Worm (Caenorhabditis elegans): ENCODE measurements around the gene cisd-1.

The cisd-1 gene

ce11 chrII:11495806-11496205 is 26.4 kb upstream of the cisd-1 start:
- TF ChIP-seq irx-1 (tag; optimal IDR thresholded peaks at IDR 0.05) (no peak), zag-1 (tag; optimal IDR thresholded peaks at IDR 0.05) (no peak), C04F5.9 (tag; optimal IDR thresholded peaks at IDR 0.05) (no peak), sox-4 (tag; optimal IDR thresholded peaks at IDR 0.05) (no peak), efl-1 (optimal IDR thresholded peaks at IDR 0.05) (no peak), efl-1 (GFP tag; optimal IDR thresholded peaks at IDR 0.05 in 1 of 2) (peak in 1 of 2 experiments; percentile 93)

- TF ChIP-seq nhr-47 (tag; optimal IDR thresholded peaks at IDR 0.05) (peak; percentile 32), zip-4 (GFP tag; optimal IDR thresholded peaks at IDR 0.05) (peak; percentile 32), fos-1 (tag; optimal IDR thresholded peaks at IDR 0.05) (no peak), mep-1 (tag; optimal IDR thresholded peaks at IDR 0.05) (peak; percentile 29), nhr-71 (tag; optimal IDR thresholded peaks at IDR 0.05) (peak; percentile 27), pax-3 (tag; optimal IDR thresholded peaks at IDR 0.05) (no peak), F16B12.6 (tag; optimal IDR thresholded peaks at IDR 0.05) (peak; percentile 81), C16A3.4 (tag; optimal IDR thresholded peaks at IDR 0.05) (peak; percentile 16), nhr-77 (tag; optimal IDR thresholded peaks at IDR 0.05) (no peak), ces-1 (GFP tag; optimal IDR thresholded peaks at IDR 0.05) (no peak), snu-23 (GFP tag; optimal IDR thresholded peaks at IDR 0.05) (peak; percentile 45), pag-3 (tag; optimal IDR thresholded peaks at IDR 0.05; ENCODE audit: borderline replicate concordance, insufficient read depth) (no peak), ets-5 (GFP tag; IDR thresholded peaks at IDR 0.05) (no peak), lin-14 (GFP tag; optimal IDR thresholded peaks at IDR 0.05) (peak; percentile 22), lin-35 (GFP tag; optimal IDR thresholded peaks at IDR 0.05) (peak; percentile 44 to 60), ceh-82 (tag; optimal IDR thresholded peaks at IDR 0.05) (peak in 2 of 3 experiments; percentile 18 to 48), aly-2 (tag; optimal IDR thresholded peaks at IDR 0.05) (peak; percentile 16), lsy-2 (tag; optimal IDR thresholded peaks at IDR 0.05) (peak; percentile 80 to 97), sup-37 (GFP tag; optimal IDR thresholded peaks at IDR 0.05) (no peak), nhr-28 (tag; optimal IDR thresholded peaks at IDR 0.05) (no peak), dpl-1 (GFP tag; optimal IDR thresholded peaks at IDR 0.05) (peak; percentile 14 to 67 (median 34)), skn-1 (tag; optimal IDR thresholded peaks at IDR 0.05) (peak; percentile 47), egl-13 (tag; optimal IDR thresholded peaks at IDR 0.05) (no peak), unc-30 (tag; optimal IDR thresholded peaks at IDR 0.05) (no peak), efl-1 (optimal IDR thresholded peaks at IDR 0.05) (peak; percentile 38 to 58), efl-1 (GFP tag; optimal IDR thresholded peaks at IDR 0.05 in 1 of 2) (peak; percentile 56 to 85), blmp-1 (tag; optimal IDR thresholded peaks at IDR 0.05) (peak; percentile 6)
Measured at ce11 chrII:11495307-11495706, 25.9 kb upstream of the cisd-1 start, which contains the start of the genes ooc-3 and B0334.4. Gene ooc-3, minus strand, starts transcription at chrII:11495321. Gene B0334.4, plus strand, starts transcription at chrII:11495692.

ce11 chrII:11492843-11493242 is 23.4 kb upstream of the cisd-1 start, which contains the start of gene hacl-1:
Gene hacl-1, minus strand, starts transcription at chrII:11492963.
- TF ChIP-seq alr-1 (tag; optimal IDR thresholded peaks at IDR 0.05; ENCODE audit: borderline replicate concordance) (no peak), pqm-1 (tag; optimal IDR thresholded peaks at IDR 0.05) (no peak), ama-1 (optimal IDR thresholded peaks at IDR 0.05) (no peak), zag-1 (tag; optimal IDR thresholded peaks at IDR 0.05) (no peak), hpl-2 (GFP tag; optimal IDR thresholded peaks at IDR 0.05) (no peak), skn-1 (tag; optimal IDR thresholded peaks at IDR 0.05) (peak; percentile 31), isw-1 (GFP tag; IDR thresholded peaks at IDR 0.05) (no peak), ceh-63 (GFP tag; optimal IDR thresholded peaks at IDR 0.05) (no peak), C16A3.4 (tag; optimal IDR thresholded peaks at IDR 0.05) (no peak), nhr-237 (tag; optimal IDR thresholded peaks at IDR 0.05) (no peak), hlh-17 (GFP tag; optimal IDR thresholded peaks at IDR 0.05; ENCODE audit: borderline replicate concordance) (no peak), nhr-11 (tag; optimal IDR thresholded peaks at IDR 0.05) (no peak), F16B12.6 (tag; optimal IDR thresholded peaks at IDR 0.05) (no peak), xbp-1 (tag; optimal IDR thresholded peaks at IDR 0.05) (peak; percentile 11), sup-37 (GFP tag; optimal IDR thresholded peaks at IDR 0.05) (no peak), C34B4.2 (tag; optimal IDR thresholded peaks at IDR 0.05) (no peak), lin-15B (tag; optimal IDR thresholded peaks at IDR 0.05) (no peak), sptf-1 (tag; optimal IDR thresholded peaks at IDR 0.05) (no peak), tlp-1 (tag; optimal IDR thresholded peaks at IDR 0.05) (no peak), fos-1 (tag; optimal IDR thresholded peaks at IDR 0.05) (no peak), nhr-19 (GFP tag; conservative IDR thresholded peaks at IDR 0.05) (peak; percentile 49), nhr-28 (tag; optimal IDR thresholded peaks at IDR 0.05) (no peak), unc-98 (GFP tag; IDR thresholded peaks at IDR 0.05) (no peak), nhr-20 (tag; optimal IDR thresholded peaks at IDR 0.05) (peak; percentile 64), grh-1 (GFP tag; IDR thresholded peaks at IDR 0.05) (no peak), lir-3 (tag; optimal IDR thresholded peaks at IDR 0.05; ENCODE audit: poor library complexity) (no peak), nhr-12 (tag; optimal IDR thresholded peaks at IDR 0.05) (no peak)
